Worm (Caenorhabditis elegans) whole organism, L4 larva: ENCODE results near the gene F58A4.2.
A peak's percentile ranks its signal among the peaks of the same experiment; 100 is the strongest.

Experiments used
- D1046.2 ChIP-seq: fragments of 200-800 bp; sonication (Bioruptor generic); IDR thresholded peaks from 2 replicates; pipeline ENCODE4 v1.3.6; 2022; ENCODE audit warnings: missing genetic modification characterization, missing compliant biosample characterization
- F26F4.8 ChIP-seq: fragments of 200-800 bp; sonication (Bioruptor generic); conservative IDR thresholded peaks from 2 replicates; pipeline ENCODE4 v1.3.6; 2022; ENCODE audit warnings: missing genetic modification characterization, missing compliant biosample characterization
- F37D6.2 ChIP-seq: sonication (generic microtip); optimal IDR thresholded peaks from 2 replicates; lab custom pipeline; 2016; ENCODE audit warnings: mild to moderate bottlenecking, missing genetic modification characterization, missing compliant biosample characterization
- F44E2.7 ChIP-seq: fragments of 200-800 bp; sonication (Bioruptor generic); IDR thresholded peaks from 2 replicates; pipeline ENCODE4 v2.1.2; 2022; ENCODE audit warnings: missing genetic modification characterization, missing compliant biosample characterization
- T20F7.1 ChIP-seq: fragments of 200-800 bp; sonication (Bioruptor generic); optimal IDR thresholded peaks from 2 replicates; lab custom pipeline; 2018; ENCODE audit warnings: mild to moderate bottlenecking, missing genetic modification characterization, missing compliant biosample characterization
- Y5F2A.4 ChIP-seq: fragments of 200-800 bp; sonication (Bioruptor generic); optimal IDR thresholded peaks from 2 replicates; lab custom pipeline; 2018; ENCODE audit warnings: mild to moderate bottlenecking, missing genetic modification characterization, missing compliant biosample characterization
- ZK337.2 ChIP-seq: fragments of 200-800 bp; sonication (Bioruptor generic); IDR thresholded peaks from 2 replicates; pipeline ENCODE4 v1.3.6; 2022; ENCODE audit warnings: missing genetic modification reagents, missing genetic modification characterization, missing compliant biosample characterization
- aha-1 ChIP-seq: fragments of 150-350 bp; peaks from one replicate; lab custom pipeline; 2014; ENCODE audit warnings: missing biosample characterization, missing genetic modification characterization
- aly-2 ChIP-seq: sonication (generic microtip); optimal IDR thresholded peaks from 2 replicates; lab custom pipeline; 2018; ENCODE audit warnings: missing biosample characterization, missing genetic modification characterization
- ceh-20 ChIP-seq: fragments of 200-800 bp; sonication (Bioruptor generic); IDR thresholded peaks from 2 replicates; pipeline ENCODE4 v1.3.6; 2022; ENCODE audit warnings: missing genetic modification reagents, missing genetic modification characterization, missing compliant biosample characterization
- ceh-28 ChIP-seq: fragments of 150-350 bp; optimal IDR thresholded peaks from 2 replicates; lab custom pipeline; 2014; ENCODE audit warnings: missing biosample characterization, missing genetic modification reagents, missing genetic modification characterization
- ceh-44 ChIP-seq: fragments of 200-800 bp; sonication (Bioruptor generic); IDR thresholded peaks from 2 replicates; pipeline ENCODE4 v1.3.6; 2022; ENCODE audit warnings: missing genetic modification reagents, missing genetic modification characterization, missing compliant biosample characterization
- cey-2 ChIP-seq: sonication (generic microtip); optimal IDR thresholded peaks from 3 replicates; lab custom pipeline; 2017; ENCODE audit warnings: missing genetic modification characterization, mild to moderate bottlenecking, missing compliant biosample characterization, antibody characterized with exemption, borderline replicate concordance; ENCODE audit not compliant: insufficient read depth
- ctbp-1 ChIP-seq: fragments of 200-800 bp; sonication (Bioruptor generic); IDR thresholded peaks from 2 replicates; pipeline ENCODE4 v1.3.6; 2022; ENCODE audit warnings: missing genetic modification reagents, missing genetic modification characterization, missing compliant biosample characterization
- daf-12 ChIP-seq: fragments of 150-350 bp; optimal IDR thresholded peaks from 2 replicates; lab custom pipeline; 2014; ENCODE audit warnings: missing biosample characterization, missing genetic modification reagents, missing genetic modification characterization
- daf-19 ChIP-seq: fragments of 200-800 bp; sonication (Bioruptor generic); conservative IDR thresholded peaks from 2 replicates; pipeline ENCODE4 v1.3.6; 2022; ENCODE audit warnings: missing genetic modification characterization, missing compliant biosample characterization
- daf-8 ChIP-seq: fragments of 200-800 bp; sonication (Bioruptor generic); IDR thresholded peaks from 2 replicates; pipeline ENCODE4 v1.3.6; 2022; ENCODE audit warnings: missing genetic modification characterization, missing compliant biosample characterization
- dmd-6 ChIP-seq: fragments of 200-800 bp; sonication (Bioruptor generic); IDR thresholded peaks from 2 replicates; pipeline ENCODE4 v1.3.6; 2022; ENCODE audit warnings: missing genetic modification reagents, missing genetic modification characterization, missing compliant biosample characterization
- dmd-9 ChIP-seq: fragments of 200-800 bp; sonication (Bioruptor generic); IDR thresholded peaks from 2 replicates; pipeline ENCODE4 v1.3.6; 2022; ENCODE audit warnings: missing genetic modification reagents, missing genetic modification characterization, missing compliant biosample characterization
- duxl-1 ChIP-seq: sonication (generic microtip); optimal IDR thresholded peaks from 2 replicates; lab custom pipeline; 2016; ENCODE audit warnings: mild to moderate bottlenecking, missing genetic modification characterization, moderate library complexity, missing compliant biosample characterization; ENCODE audit not compliant: poor library complexity
- egl-43 ChIP-seq: fragments of 200-800 bp; sonication (Bioruptor generic); IDR thresholded peaks from 2 replicates; pipeline ENCODE4 v1.3.6; 2022; ENCODE audit warnings: missing genetic modification reagents, missing genetic modification characterization, missing compliant biosample characterization
- fkh-10 ChIP-seq: fragments of 150-350 bp; optimal IDR thresholded peaks from 2 replicates; lab custom pipeline; 2014; ENCODE audit warnings: missing biosample characterization, missing genetic modification reagents, missing genetic modification characterization
- hlh-30 ChIP-seq: sonication (generic microtip); optimal IDR thresholded peaks from 2 replicates; lab custom pipeline; 2017; ENCODE audit warnings: antibody characterized with exemption, mild to moderate bottlenecking, missing genetic modification characterization, missing compliant biosample characterization; ENCODE audit not compliant: insufficient read depth
- hmg-1.1 ChIP-seq: fragments of 200-800 bp; sonication (Bioruptor generic); IDR thresholded peaks from 2 replicates; pipeline ENCODE4 v1.3.6; 2022; ENCODE audit warnings: missing genetic modification reagents, missing genetic modification characterization, missing compliant biosample characterization
- jun-1 ChIP-seq: fragments of 150-350 bp; optimal IDR thresholded peaks from 2 replicates; lab custom pipeline; 2014; ENCODE audit warnings: missing biosample characterization, missing genetic modification reagents, missing genetic modification characterization
- lim-7 ChIP-seq: fragments of 200-800 bp; sonication (Bioruptor generic); IDR thresholded peaks from 2 replicates; pipeline ENCODE4 v1.3.6; 2022; ENCODE audit warnings: missing genetic modification characterization, missing compliant biosample characterization
- lin-13 ChIP-seq: fragments of 150-350 bp; optimal IDR thresholded peaks from 2 replicates; lab custom pipeline; 2014; ENCODE audit warnings: missing biosample characterization, missing genetic modification reagents, missing genetic modification characterization
- lin-38 ChIP-seq: fragments of 200-800 bp; sonication (Bioruptor generic); IDR thresholded peaks from 2 replicates; pipeline ENCODE4 v1.3.6; 2022; ENCODE audit warnings: missing genetic modification reagents, missing genetic modification characterization, missing compliant biosample characterization
- lsy-2 ChIP-seq, 2 experiments: fragments of 150-350 bp in 1 of 2; sonication (generic microtip) in 1 of 2; optimal IDR thresholded peaks; 2 replicates each; lab custom pipeline; 2014 to 2017; ENCODE audit warnings: missing biosample characterization in 2 of 2, missing genetic modification characterization in 2 of 2
- madf-5 ChIP-seq, 2 experiments: fragments of 200-800 bp; sonication (Bioruptor generic); IDR thresholded peaks; 2 replicates each; pipeline ENCODE4 v1.3.6; 2022; ENCODE audit warnings: missing compliant biosample characterization in 2 of 2, missing genetic modification characterization in 2 of 2
- mdt-29 ChIP-seq: fragments of 200-800 bp; sonication (Bioruptor generic); IDR thresholded peaks from 2 replicates; pipeline ENCODE4 v1.3.6; 2022; ENCODE audit warnings: missing genetic modification reagents, missing genetic modification characterization, missing compliant biosample characterization
- mep-1 ChIP-seq: fragments of 150-350 bp; sonication (generic microtip); optimal IDR thresholded peaks from 3 replicates; lab custom pipeline; 2014; ENCODE audit warnings: missing biosample characterization, missing genetic modification characterization
- mxl-3 ChIP-seq: fragments of 200-800 bp; sonication (Bioruptor generic); optimal IDR thresholded peaks from 2 replicates; lab custom pipeline; 2018; ENCODE audit warnings: mild to moderate bottlenecking, missing genetic modification characterization, missing compliant biosample characterization
- nhr-111 ChIP-seq: fragments of 200-800 bp; sonication (Bioruptor generic); optimal IDR thresholded peaks from 2 replicates; lab custom pipeline; 2018; ENCODE audit warnings: mild to moderate bottlenecking, missing genetic modification characterization, missing compliant biosample characterization
- nhr-25 ChIP-seq: sonication (generic microtip); optimal IDR thresholded peaks from 2 replicates; lab custom pipeline; 2017; ENCODE audit warnings: missing genetic modification characterization, mild to moderate bottlenecking, missing compliant biosample characterization, antibody characterized with exemption, moderate library complexity, borderline replicate concordance; ENCODE audit not compliant: insufficient read depth
- nhr-28 ChIP-seq: fragments of 150-350 bp; optimal IDR thresholded peaks from 2 replicates; lab custom pipeline; 2014; ENCODE audit warnings: missing biosample characterization, missing genetic modification characterization
- nhr-41 ChIP-seq: fragments of 200-800 bp; sonication (Bioruptor generic); IDR thresholded peaks from 2 replicates; pipeline ENCODE4 v1.3.6; 2022; ENCODE audit warnings: missing genetic modification reagents, missing genetic modification characterization, missing compliant biosample characterization
- nhr-77 ChIP-seq: fragments of 150-350 bp; optimal IDR thresholded peaks from 2 replicates; lab custom pipeline; 2014; ENCODE audit warnings: missing biosample characterization, missing genetic modification characterization
- php-3 ChIP-seq: fragments of 200-800 bp; sonication (Bioruptor generic); IDR thresholded peaks from 2 replicates; pipeline ENCODE4 v1.3.6; 2022; ENCODE audit warnings: missing genetic modification reagents, missing genetic modification characterization, missing compliant biosample characterization
- pqm-1 ChIP-seq: sonication (generic microtip); optimal IDR thresholded peaks from 2 replicates; lab custom pipeline; 2017; ENCODE audit warnings: missing biosample characterization, missing genetic modification characterization
- rbr-2 ChIP-seq: sonication (generic microtip); optimal IDR thresholded peaks from 2 replicates; lab custom pipeline; 2016; ENCODE audit warnings: missing genotype, missing genetic modification characterization, missing compliant biosample characterization
- saeg-2 ChIP-seq: fragments of 200-800 bp; sonication (Bioruptor generic); IDR thresholded peaks from 2 replicates; pipeline ENCODE4 v1.3.6; 2022; ENCODE audit warnings: missing genetic modification reagents, missing genetic modification characterization, missing compliant biosample characterization
- spr-1 ChIP-seq: sonication (generic microtip); optimal IDR thresholded peaks from 2 replicates; lab custom pipeline; 2016; ENCODE audit warnings: mild to moderate bottlenecking, missing genetic modification characterization, missing compliant biosample characterization
- tag-97 ChIP-seq: fragments of 200-800 bp; sonication (Bioruptor generic); IDR thresholded peaks from 2 replicates; pipeline ENCODE4 v1.3.6; 2022; ENCODE audit warnings: missing genetic modification characterization, missing compliant biosample characterization
- unc-130 ChIP-seq: sonication (generic microtip); optimal IDR thresholded peaks from 2 replicates; lab custom pipeline; 2016; ENCODE audit warnings: missing genetic modification reagents, missing genetic modification characterization, missing compliant biosample characterization
- unc-62 ChIP-seq, 3 experiments: fragments of 150-350 bp in 1 of 3; sonication (generic microtip); optimal IDR thresholded peaks in 2 of 3; peaks in 1 of 3; 1 replicate in 1 of 3; 2 replicates in 2 of 3; lab custom pipeline; 2014 to 2017; ENCODE audit warnings: missing biosample characterization in 3 of 3, missing genetic modification characterization in 3 of 3, missing genetic modification reagents in 3 of 3, missing genotype in 1 of 3
- zfp-3 ChIP-seq: fragments of 200-800 bp; sonication (Bioruptor generic); conservative IDR thresholded peaks from 2 replicates; pipeline ENCODE4 v1.3.6; 2022; ENCODE audit warnings: missing genetic modification reagents, missing genetic modification characterization, missing compliant biosample characterization
- zip-2 ChIP-seq: fragments of 150-350 bp; optimal IDR thresholded peaks from 2 replicates; lab custom pipeline; 2014; ENCODE audit warnings: missing biosample characterization, missing genetic modification characterization

Gene F58A4.2

ce11 chrIII:9631117-9631655 lies 30.6 kb upstream of the F58A4.2 start, which contains the start of gene ubc-7 (continued):
- TF ChIP-seq rbr-2 (tag; lab: Kevin White, UChicago) (peak; percentile 52), daf-19 (GFP tag; lab: Robert Waterston, UW) (no peak), spr-1 (tag; lab: Kevin White, UChicago) (peak; percentile 15), fkh-10 (GFP tag; lab: Kevin White, UChicago) (no peak), mep-1 (tag; lab: Kevin White, UChicago) (peak; percentile 85), madf-5 (GFP tag; IDR thresholded peaks at IDR 0.05; lab: Robert Waterston, UW) (no peak), lin-38 (GFP tag; lab: Robert Waterston, UW) (peak; percentile 80), cey-2 (tag; lab: Kevin White, UChicago) (no peak), lin-13 (GFP tag; lab: Kevin White, UChicago) (peak; percentile 64), Y5F2A.4 (GFP tag; lab: Kevin White, UChicago) (no peak), F44E2.7 (GFP tag; lab: Robert Waterston, UW) (no peak), hmg-1.1 (GFP tag; lab: Robert Waterston, UW) (peak; percentile 66; the same call in 1 of the 2 replicates), php-3 (GFP tag; lab: Robert Waterston, UW) (no peak), pqm-1 (tag; lab: Kevin White, UChicago) (no peak), ceh-20 (no peak), lim-7 (GFP tag; lab: Robert Waterston, UW) (no peak), unc-62 (GFP tag; optimal IDR thresholded peaks at IDR 0.05 in 1 of 2; lab: Kevin White, UChicago) (no peak), unc-62 (tag; optimal IDR thresholded peaks at IDR 0.05; lab: Kevin White, UChicago) (no peak), zfp-3 (GFP tag; lab: Robert Waterston, UW) (no peak), aly-2 (no peak), saeg-2 (GFP tag; lab: Robert Waterston, UW) (no peak), nhr-111 (GFP tag; lab: Kevin White, UChicago) (no peak), duxl-1 (peak; percentile 28), ceh-44 (GFP tag; lab: Robert Waterston, UW) (no peak), daf-12 (tag; lab: Kevin White, UChicago) (no peak), unc-130 (GFP tag; lab: Kevin White, UChicago) (peak; percentile 50), mdt-29 (GFP tag; lab: Robert Waterston, UW) (no peak), mxl-3 (GFP tag; lab: Kevin White, UChicago) (peak; percentile 51), ZK337.2 (GFP tag; lab: Robert Waterston, UW) (no peak), daf-8 (GFP tag; lab: Robert Waterston, UW) (no peak), nhr-25 (tag; lab: Kevin White, UChicago) (peak; percentile 72)

- peak; percentile 85 for TF ChIP-seq lin-38 (GFP tag; lab: Robert Waterston, UW)
- TF ChIP-seq tag-97 (GFP tag; lab: Robert Waterston, UW) = no peak
- no peak for TF ChIP-seq madf-5 (GFP tag; IDR thresholded peaks at IDR 0.05; lab: Robert Waterston, UW)
- peak; percentile 77 for TF ChIP-seq duxl-1
- TF ChIP-seq T20F7.1 = peak; percentile 70
- TF ChIP-seq zip-2 (tag; lab: Kevin White, UChicago) = peak; percentile 54
- no peak for TF ChIP-seq daf-8 (GFP tag; lab: Robert Waterston, UW)
- peak; percentile 83 for TF ChIP-seq hlh-30
- peak; percentile 75 for TF ChIP-seq mep-1 (tag; lab: Kevin White, UChicago)
- peak; percentile 67 for TF ChIP-seq ctbp-1 (GFP tag; lab: Robert Waterston, UW)
- TF ChIP-seq D1046.2 (GFP tag; lab: Robert Waterston, UW) = no peak
- TF ChIP-seq egl-43 (GFP tag; lab: Robert Waterston, UW) = 0 out of 2 replicates have a peak, but pooled peaks have one; percentile 43
- TF ChIP-seq lsy-2 (tag; optimal IDR thresholded peaks at IDR 0.05; lab: Kevin White, UChicago) = peak in 1 of 2 experiments; percentile 84
- no peak for TF ChIP-seq ceh-28 (tag; lab: Kevin White, UChicago)
- TF ChIP-seq F26F4.8 (GFP tag; lab: Robert Waterston, UW) = no peak
- TF ChIP-seq jun-1 (tag; lab: Kevin White, UChicago) = peak; percentile 27
- peak; percentile 72 for TF ChIP-seq aha-1
- peak; percentile 60 for TF ChIP-seq dmd-6 (GFP tag; lab: Robert Waterston, UW)
- TF ChIP-seq nhr-77 (tag; lab: Kevin White, UChicago) = peak; percentile 24
- no peak for TF ChIP-seq dmd-9
- TF ChIP-seq nhr-28 (tag; lab: Kevin White, UChicago) = peak; percentile 20
- peak; percentile 14 for TF ChIP-seq F37D6.2
- TF ChIP-seq nhr-41 (GFP tag; lab: Robert Waterston, UW) = no peak; the same call in 1 of the 2 replicates
- TF ChIP-seq daf-12 (tag; lab: Kevin White, UChicago) = no peak
Measured at ce11 chrIII:9629855-9630254, 29.3 kb upstream of the F58A4.2 start, which contains the start of gene rpac-19. TSS of gene rpac-19 (minus strand) at chrIII:9629885.
